Worm (Caenorhabditis elegans) whole organism, young adult: ENCODE measurements around the gene F33E11.2.

Experiments
- C17E4.6 ChIP-seq: fragments of 200-800 bp; sonication (Bioruptor generic); IDR thresholded peaks from 2 replicates; pipeline ENCODE4 v1.3.6; 2022; ENCODE audit warnings: missing genetic modification reagents, missing genetic modification characterization, missing compliant biosample characterization
- Y53F4B.3 ChIP-seq: fragments of 200-800 bp; sonication (Bioruptor generic); IDR thresholded peaks from 2 replicates; pipeline ENCODE4 v1.3.6; 2022; ENCODE audit warnings: missing genetic modification reagents, missing genetic modification characterization, missing compliant biosample characterization
- ama-1 ChIP-seq, 3 experiments: fragments of 150-350 bp in 1 of 3; sonication (generic microtip) in 2 of 3; optimal IDR thresholded peaks; 2 replicates each; lab custom pipeline; 2014 to 2018; ENCODE audit warnings: missing biosample characterization in 2 of 3, missing genetic modification characterization in 2 of 3, missing genetic modification reagents in 2 of 3
- attf-6 ChIP-seq: fragments of 200-800 bp; sonication (Bioruptor generic); IDR thresholded peaks from 2 replicates; pipeline ENCODE4 v1.3.6; 2022; ENCODE audit warnings: missing genetic modification reagents, missing genetic modification characterization, missing compliant biosample characterization
- ceh-100 ChIP-seq: fragments of 200-800 bp; sonication (Bioruptor generic); IDR thresholded peaks from 2 replicates; pipeline ENCODE4 v1.3.6; 2022; ENCODE audit warnings: missing genetic modification reagents, missing genetic modification characterization, missing compliant biosample characterization
- dpff-1 ChIP-seq: sonication (generic microtip); optimal IDR thresholded peaks from 2 replicates; lab custom pipeline; 2017; ENCODE audit warnings: mild to moderate bottlenecking, missing genetic modification characterization, missing compliant biosample characterization
- madf-8 ChIP-seq: fragments of 200-800 bp; sonication (Bioruptor generic); conservative IDR thresholded peaks from 2 replicates; pipeline ENCODE4 v1.3.6; 2022; ENCODE audit warnings: missing genetic modification reagents, missing genetic modification characterization, missing compliant biosample characterization
- nfya-1 ChIP-seq: sonication (generic microtip); optimal IDR thresholded peaks from 2 replicates; lab custom pipeline; 2017; ENCODE audit warnings: antibody characterized with exemption, missing compliant biosample characterization, missing genetic modification characterization, borderline replicate concordance; ENCODE audit not compliant: insufficient read depth
- snpc-4 ChIP-seq, 5 experiments: fragments of 150-350 bp in 1 of 5; sonication (generic microtip) in 4 of 5; optimal IDR thresholded peaks; 2 replicates each; lab custom pipeline; 2014 to 2018; ENCODE audit warnings: missing genetic modification characterization in 5 of 5, missing biosample characterization in 3 of 5, antibody characterized with exemption in 2 of 5, mild to moderate bottlenecking in 2 of 5, missing compliant biosample characterization in 2 of 5, missing genotype in 2 of 5, moderate library complexity in 2 of 5, missing genetic modification reagents in 1 of 5
- sptf-2 ChIP-seq: fragments of 200-800 bp; sonication (Bioruptor generic); optimal IDR thresholded peaks from 2 replicates; lab custom pipeline; 2018; ENCODE audit warnings: mild to moderate bottlenecking, missing genetic modification characterization, missing compliant biosample characterization

- TF ChIP-seq ama-1 (optimal IDR thresholded peaks at IDR 0.05; lab: Kevin White, UChicago) (no peak), ama-1 (GFP tag; optimal IDR thresholded peaks at IDR 0.05; lab: Kevin White, UChicago) (no peak), ceh-100 (GFP tag; lab: Robert Waterston, UW) (no peak), snpc-4 (GFP tag; optimal IDR thresholded peaks at IDR 0.05; lab: Kevin White, UChicago) (no peak), snpc-4 (tag; optimal IDR thresholded peaks at IDR 0.05; lab: Kevin White, UChicago) (no peak), madf-8 (GFP tag; lab: Robert Waterston, UW) (no peak), C17E4.6 (GFP tag; lab: Robert Waterston, UW) (no peak), sptf-2 (no peak), nfya-1 (tag; lab: Kevin White, UChicago) (no peak), Y53F4B.3 (no peak), dpff-1 (no peak), attf-6 (GFP tag; lab: Robert Waterston, UW) (no peak)
Observed at ce11 chrV:258730-259129, 39.0 kb upstream of the F33E11.2 start, which contains the start of gene nhr-204.
